Worm (Caenorhabditis elegans): Measurements from ENCODE around the gene plp-1.

plp-1 gene

DNA sequence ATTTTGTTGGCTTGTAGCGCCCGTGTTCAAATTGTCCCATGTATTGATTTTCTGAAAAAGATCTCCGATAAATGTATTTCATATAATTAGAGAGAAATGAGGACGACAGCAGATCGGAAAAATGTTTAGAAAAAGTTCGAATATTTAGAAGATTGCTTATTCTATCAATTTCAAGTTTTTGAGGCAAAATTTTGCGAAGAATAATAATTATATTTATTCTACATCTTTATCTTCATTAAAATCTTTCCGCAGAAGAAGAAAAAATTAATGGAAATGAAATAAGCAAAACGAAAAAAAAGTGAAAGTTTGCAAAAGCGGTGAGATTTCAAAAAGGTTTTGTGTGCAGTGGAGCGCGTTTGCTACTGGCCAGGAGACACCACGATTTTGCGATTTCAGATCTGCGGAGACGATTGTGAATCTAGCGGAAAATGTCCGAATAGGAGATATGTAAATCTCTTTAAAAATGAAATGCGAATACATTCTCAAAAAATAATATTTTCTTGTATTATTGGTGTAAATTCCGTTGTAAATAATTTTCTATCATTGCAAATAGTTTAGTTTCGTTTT, 21.1 kb downstream of the plp-1 start, which contains the start of gene nrde-4 (continued):
- TF ChIP-seq lin-15B (tag; optimal IDR thresholded peaks at IDR 0.05) (peak; percentile 82), nhr-90 (tag; optimal IDR thresholded peaks at IDR 0.05; ENCODE audit: poor library complexity) (peak; percentile 64), jun-1 (tag; optimal IDR thresholded peaks at IDR 0.05) (peak; percentile 22), efl-1 (optimal IDR thresholded peaks at IDR 0.05) (peak; percentile 76 to 79), efl-1 (GFP tag; optimal IDR thresholded peaks at IDR 0.05 in 1 of 2) (peak; percentile 71 to 96), xbp-1 (tag; optimal IDR thresholded peaks at IDR 0.05) (peak; percentile 61), blmp-1 (tag; optimal IDR thresholded peaks at IDR 0.05) (peak; percentile 99), isw-1 (GFP tag; IDR thresholded peaks at IDR 0.05) (peak; percentile 43), nhr-85 (tag) (peak; percentile 73), nhr-71 (tag; optimal IDR thresholded peaks at IDR 0.05) (peak; percentile 77), elt-3 (tag; optimal IDR thresholded peaks at IDR 0.05) (peak in 3 of 6 experiments; percentile 44 to 65 (median 61)), nhr-47 (tag; optimal IDR thresholded peaks at IDR 0.05) (peak; percentile 61), fkh-10 (GFP tag; optimal IDR thresholded peaks at IDR 0.05) (no peak), tbx-2 (tag; optimal IDR thresholded peaks at IDR 0.05) (peak; percentile 50), nhr-237 (tag; optimal IDR thresholded peaks at IDR 0.05) (peak; percentile 21), lin-14 (GFP tag; optimal IDR thresholded peaks at IDR 0.05) (peak; percentile 84), ceh-82 (tag; optimal IDR thresholded peaks at IDR 0.05) (peak; percentile 65 to 77 (median 69)), fkh-8 (tag; optimal IDR thresholded peaks at IDR 0.05) (peak; percentile 66)

DNA sequence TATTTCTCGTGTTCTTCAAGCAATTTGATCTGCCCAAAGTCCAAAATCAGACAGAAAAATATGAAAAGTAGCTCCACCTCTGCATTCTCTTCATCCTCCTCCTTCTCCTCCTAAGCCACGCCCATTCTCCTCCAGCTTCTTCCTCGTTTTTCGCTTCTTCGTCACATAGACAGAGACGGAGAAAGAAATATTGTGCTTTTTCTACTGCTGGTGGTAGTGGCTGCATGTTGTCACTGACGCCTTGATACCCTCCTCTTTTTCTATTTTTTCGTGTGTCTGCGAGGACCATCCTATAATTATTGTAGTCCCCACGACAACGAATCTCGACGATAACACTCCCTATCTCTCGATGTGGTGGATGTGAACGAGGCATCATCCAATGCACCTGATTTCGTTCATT, 25.4 kb downstream of the plp-1 start, which contains the start of gene C08G9.1:
C08G9.1 (plus strand) TSS at position 175 of the 400 bp plus-strand sequence.
- TF ChIP-seq rnt-1 (tag; optimal IDR thresholded peaks at IDR 0.05) (peak; percentile 43), fos-1 (tag; optimal IDR thresholded peaks at IDR 0.05) (no peak), C16A3.4 (tag; optimal IDR thresholded peaks at IDR 0.05) (no peak), ceh-82 (tag; optimal IDR thresholded peaks at IDR 0.05) (peak in 1 of 3 experiments; percentile 17)

- TF ChIP-seq nhr-19 (GFP tag; conservative IDR thresholded peaks at IDR 0.05) (peak; percentile 21; the same call in 1 of the 2 replicates), lin-14 (GFP tag; optimal IDR thresholded peaks at IDR 0.05) (peak; percentile 65), sup-37 (GFP tag; optimal IDR thresholded peaks at IDR 0.05) (no peak), F16B12.6 (tag; optimal IDR thresholded peaks at IDR 0.05) (no peak), ceh-63 (GFP tag; optimal IDR thresholded peaks at IDR 0.05) (no peak), lsy-2 (tag; optimal IDR thresholded peaks at IDR 0.05) (peak in 1 of 2 experiments; percentile 13), nhr-71 (tag; optimal IDR thresholded peaks at IDR 0.05) (peak; percentile 56), lin-13 (GFP tag; optimal IDR thresholded peaks at IDR 0.05) (no peak), aha-1 (tag; optimal IDR thresholded peaks at IDR 0.05) (no peak), C34B4.2 (tag; optimal IDR thresholded peaks at IDR 0.05) (no peak), fkh-4 (tag; optimal IDR thresholded peaks at IDR 0.05; ENCODE audit: borderline replicate concordance) (peak; percentile 46), xbp-1 (tag; optimal IDR thresholded peaks at IDR 0.05) (no peak), dsc-1 (tag; optimal IDR thresholded peaks at IDR 0.05) (peak; percentile 91), unc-130 (tag; optimal IDR thresholded peaks at IDR 0.05) (peak; percentile 22), nhr-85 (tag) (no peak), unc-62 (GFP tag; optimal IDR thresholded peaks at IDR 0.05) (no peak), ama-1 (optimal IDR thresholded peaks at IDR 0.05) (no peak), rnt-1 (tag; optimal IDR thresholded peaks at IDR 0.05) (peak; percentile 80), sptf-1 (tag; optimal IDR thresholded peaks at IDR 0.05) (no peak), isw-1 (GFP tag; IDR thresholded peaks at IDR 0.05) (no peak), snu-23 (GFP tag; optimal IDR thresholded peaks at IDR 0.05) (peak; percentile 11)
Measured at ce11 chrIV:7659481-7659880, 26.3 kb downstream of the plp-1 start.

DNA sequence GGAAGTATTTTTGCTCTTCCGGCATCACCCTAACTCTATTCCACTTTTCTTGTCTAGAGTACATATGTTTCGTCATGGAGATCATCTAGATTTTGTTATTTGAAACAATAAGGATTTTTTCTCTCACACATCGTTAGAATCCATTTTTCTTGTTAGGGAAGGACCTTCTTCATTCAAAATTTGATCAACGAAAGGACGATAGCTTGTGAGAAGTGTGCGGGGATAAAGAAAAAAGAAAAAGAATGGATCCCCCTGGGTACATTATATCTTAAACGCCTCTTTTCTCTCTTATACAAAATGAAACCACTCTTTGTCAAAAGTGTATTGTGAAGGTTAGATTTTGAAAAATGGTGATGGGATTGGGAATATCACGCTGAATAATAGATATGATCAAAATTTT, 28.4 kb downstream of the plp-1 start:
- TF ChIP-seq nhr-90 (tag; optimal IDR thresholded peaks at IDR 0.05; ENCODE audit: poor library complexity) (no peak), lin-14 (GFP tag; optimal IDR thresholded peaks at IDR 0.05) (peak; percentile 45)
